Worm (Caenorhabditis elegans) whole organism, late embryonic: ENCODE results near the gene clpp-1.

Source experiments
- F13H6.1 ChIP-seq: sonication (generic microtip); optimal IDR thresholded peaks from 2 replicates; lab custom pipeline; 2016; ENCODE audit warnings: missing genetic modification characterization, missing compliant biosample characterization
- ama-1 ChIP-seq: fragments of 150-350 bp; optimal IDR thresholded peaks from 2 replicates; lab custom pipeline; 2014
- ceh-9 ChIP-seq: sonication (generic microtip); optimal IDR thresholded peaks from 2 replicates; lab custom pipeline; 2016; ENCODE audit warnings: mild to moderate bottlenecking, missing genetic modification characterization, inconsistent platforms, missing compliant biosample characterization
- nhr-11 ChIP-seq: fragments of 150-350 bp; optimal IDR thresholded peaks from 2 replicates; lab custom pipeline; 2014; ENCODE audit warnings: missing biosample characterization, missing genetic modification characterization
- nhr-232 ChIP-seq: sonication (generic microtip); optimal IDR thresholded peaks from 2 replicates; lab custom pipeline; 2016; ENCODE audit warnings: missing genetic modification characterization, missing compliant biosample characterization
- rnt-1 ChIP-seq: sonication (generic microtip); optimal IDR thresholded peaks from 2 replicates; lab custom pipeline; 2016; ENCODE audit warnings: missing genetic modification characterization, missing compliant biosample characterization

DNA sequence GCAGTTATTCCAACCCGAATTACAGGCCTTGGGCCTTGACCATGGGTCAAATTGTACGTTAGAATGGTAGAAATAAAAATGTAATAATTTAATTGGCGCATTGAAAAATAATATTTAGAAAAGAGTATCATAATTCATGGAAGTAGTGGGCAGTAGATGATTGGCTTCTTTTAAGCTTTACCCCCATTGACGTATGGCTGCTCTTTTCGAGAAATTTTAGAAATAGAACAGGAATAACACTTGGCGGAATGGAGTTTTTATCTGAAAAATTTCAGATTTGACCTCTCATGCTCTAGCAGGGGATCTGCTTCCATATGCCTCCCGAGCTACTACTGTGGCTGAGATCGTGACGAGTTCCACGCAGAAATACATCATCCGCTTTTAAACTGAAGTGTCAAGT is 6.1 kb upstream of the clpp-1 start, which contains the start of gene gcy-4:
- TF ChIP-seq rnt-1 (no peak), ama-1 (lab: Kevin White, UChicago) (no peak), ceh-9 (tag; lab: Kevin White, UChicago) (no peak), nhr-232 (no peak), F13H6.1 (tag; lab: Kevin White, UChicago) (no peak), nhr-11 (tag; lab: Kevin White, UChicago) (no peak)
